Worm (Caenorhabditis elegans) whole organism, early embryonic: ENCODE measurements around the gene cpg-8.
A peak's percentile ranks its signal among the peaks of the same experiment; 100 is the strongest.

Experiments
- B0310.2 ChIP-seq: sonication (generic microtip); optimal IDR thresholded peaks from 2 replicates; lab custom pipeline; 2016; ENCODE audit warnings: mild to moderate bottlenecking, missing genetic modification characterization, missing compliant biosample characterization
- F13C5.2 ChIP-seq: sonication (generic microtip); optimal IDR thresholded peaks from 2 replicates; lab custom pipeline; 2017; ENCODE audit warnings: mild to moderate bottlenecking, missing genetic modification characterization, inconsistent platforms, missing compliant biosample characterization
- aly-1 ChIP-seq: sonication (generic microtip); optimal IDR thresholded peaks from 2 replicates; lab custom pipeline; 2016; ENCODE audit warnings: missing genetic modification characterization, missing compliant biosample characterization
- ama-1 ChIP-seq: fragments of 150-350 bp; optimal IDR thresholded peaks from 2 replicates; lab custom pipeline; 2014
- ceh-13 ChIP-seq: fragments of 200-800 bp; sonication (Bioruptor generic); optimal IDR thresholded peaks from 2 replicates; lab custom pipeline; 2018; ENCODE audit warnings: mild to moderate bottlenecking, missing genetic modification characterization, missing compliant biosample characterization
- ceh-36 ChIP-seq: sonication (generic microtip); optimal IDR thresholded peaks from 2 replicates; lab custom pipeline; 2016; ENCODE audit warnings: missing genetic modification characterization, inconsistent platforms, missing compliant biosample characterization
- ets-7 ChIP-seq: sonication (generic microtip); optimal IDR thresholded peaks from 2 replicates; lab custom pipeline; 2016; ENCODE audit warnings: missing genotype, missing genetic modification characterization, missing compliant biosample characterization
- flt-1 ChIP-seq: fragments of 200-800 bp; sonication (Bioruptor generic); IDR thresholded peaks from 2 replicates; pipeline ENCODE4 v1.3.6; 2022; ENCODE audit warnings: missing genetic modification characterization, missing compliant biosample characterization
- hmbx-1 ChIP-seq: sonication (generic microtip); optimal IDR thresholded peaks from 2 replicates; lab custom pipeline; 2016; ENCODE audit warnings: mild to moderate bottlenecking, missing genetic modification characterization, missing compliant biosample characterization
- hmg-4 ChIP-seq: fragments of 200-800 bp; sonication (Bioruptor generic); optimal IDR thresholded peaks from 2 replicates; lab custom pipeline; 2018; ENCODE audit warnings: mild to moderate bottlenecking, missing genetic modification characterization, missing compliant biosample characterization
- hnd-1 ChIP-seq: sonication (generic microtip); optimal IDR thresholded peaks from 2 replicates; lab custom pipeline; 2016; ENCODE audit warnings: missing genetic modification characterization, missing compliant biosample characterization
- pes-1 ChIP-seq: fragments of 200-800 bp; sonication (Bioruptor generic); IDR thresholded peaks from 2 replicates; pipeline ENCODE4 v1.3.6; 2022; ENCODE audit warnings: missing genetic modification reagents, missing genetic modification characterization, missing compliant biosample characterization
- scrt-1 ChIP-seq: fragments of 200-800 bp; sonication (Bioruptor generic); IDR thresholded peaks from 2 replicates; pipeline ENCODE4 v1.3.6; 2022; ENCODE audit warnings: missing genetic modification characterization, missing compliant biosample characterization
- sea-1 ChIP-seq: fragments of 200-800 bp; sonication (Bioruptor generic); conservative IDR thresholded peaks from 2 replicates; pipeline ENCODE4 v1.3.6; 2022; ENCODE audit warnings: missing genetic modification characterization, missing compliant biosample characterization
- tbx-11 ChIP-seq: fragments of 200-800 bp; sonication (Bioruptor generic); IDR thresholded peaks from 2 replicates; pipeline ENCODE4 v1.3.6; 2022; ENCODE audit warnings: missing genetic modification characterization, missing compliant biosample characterization
- tbx-37 ChIP-seq: fragments of 200-800 bp; sonication (Bioruptor generic); conservative IDR thresholded peaks from 2 replicates; pipeline ENCODE4 v1.3.6; 2022; ENCODE audit warnings: missing genetic modification reagents, missing genetic modification characterization, missing compliant biosample characterization
- tra-4 ChIP-seq: sonication (generic microtip); optimal IDR thresholded peaks from 2 replicates; lab custom pipeline; 2017; ENCODE audit warnings: missing genetic modification characterization, missing compliant biosample characterization

Gene cpg-8

ce11 chrV:4684137-4684536 lies 8.1 kb downstream of the cpg-8 start:
- TF ChIP-seq F13C5.2, result no peak
- peak; percentile 73 for TF ChIP-seq ceh-36
- no peak for TF ChIP-seq ama-1 (lab: Kevin White, UChicago)
- no peak for TF ChIP-seq ceh-13 (GFP tag; lab: Kevin White, UChicago)
- no peak for TF ChIP-seq flt-1 (GFP tag; lab: Robert Waterston, UW)
- no peak for TF ChIP-seq B0310.2
- TF ChIP-seq hnd-1, result no peak

ce11 chrV:4681670-4682069 lies 10.6 kb downstream of the cpg-8 start, which contains the start of gene K03B4.4:
K03B4.4 (plus strand) TSS chrV:4681970.
- TF ChIP-seq sea-1 (GFP tag; lab: Robert Waterston, UW) (no peak), hnd-1 (no peak), ceh-36 (no peak), ceh-13 (GFP tag; lab: Kevin White, UChicago) (no peak), hmg-4 (no peak), aly-1 (tag; lab: Kevin White, UChicago) (no peak), pes-1 (no peak)

ce11 chrV:4676812-4677211 lies 15.4 kb downstream of the cpg-8 start:
- no peak for TF ChIP-seq tbx-37
- TF ChIP-seq ama-1 (lab: Kevin White, UChicago), result no peak
- no peak for TF ChIP-seq ceh-13 (GFP tag; lab: Kevin White, UChicago)
- no peak for TF ChIP-seq ceh-36
- no peak for TF ChIP-seq scrt-1 (GFP tag; lab: Robert Waterston, UW)
- no peak for TF ChIP-seq tbx-11 (GFP tag; lab: Robert Waterston, UW)
- no peak for TF ChIP-seq pes-1
- TF ChIP-seq sea-1 (GFP tag; lab: Robert Waterston, UW), result no peak
- TF ChIP-seq flt-1 (GFP tag; lab: Robert Waterston, UW), result no peak
- no peak for TF ChIP-seq aly-1 (tag; lab: Kevin White, UChicago)
- no peak for TF ChIP-seq tra-4 (tag; lab: Kevin White, UChicago)
- no peak for TF ChIP-seq hnd-1
- no peak for TF ChIP-seq F13C5.2
- TF ChIP-seq B0310.2, result no peak

- TF ChIP-seq scrt-1 (GFP tag; lab: Robert Waterston, UW), result no peak
- no peak for TF ChIP-seq hmbx-1 (tag; lab: Kevin White, UChicago)
- no peak for TF ChIP-seq ceh-13 (GFP tag; lab: Kevin White, UChicago)
- no peak for TF ChIP-seq tbx-11 (GFP tag; lab: Robert Waterston, UW)
- TF ChIP-seq ama-1 (lab: Kevin White, UChicago), result no peak
- no peak for TF ChIP-seq ets-7 (tag; lab: Kevin White, UChicago)
- no peak for TF ChIP-seq hmg-4
- TF ChIP-seq F13C5.2, result no peak
- TF ChIP-seq tbx-37, result no peak
- no peak for TF ChIP-seq tra-4 (tag; lab: Kevin White, UChicago)
- TF ChIP-seq ceh-36, result no peak
- TF ChIP-seq B0310.2, result no peak
- no peak for TF ChIP-seq sea-1 (GFP tag; lab: Robert Waterston, UW)
- no peak for TF ChIP-seq aly-1 (tag; lab: Kevin White, UChicago)
Measured at ce11 chrV:4676092-4676491, 16.1 kb downstream of the cpg-8 start, which contains the start of gene K03B4.6. K03B4.6 (minus strand) TSS chrV:4676192.

- TF ChIP-seq ama-1 (lab: Kevin White, UChicago) (no peak), aly-1 (tag; lab: Kevin White, UChicago) (no peak), ceh-36 (no peak), flt-1 (GFP tag; lab: Robert Waterston, UW) (no peak), hmg-4 (no peak), sea-1 (GFP tag; lab: Robert Waterston, UW) (no peak), F13C5.2 (no peak), pes-1 (no peak), tbx-37 (no peak)
Measured at ce11 chrV:4674506-4674905, 17.7 kb downstream of the cpg-8 start, which contains the start of gene K03B4.8. K03B4.8 (minus strand) TSS chrV:4674606.

DNA sequence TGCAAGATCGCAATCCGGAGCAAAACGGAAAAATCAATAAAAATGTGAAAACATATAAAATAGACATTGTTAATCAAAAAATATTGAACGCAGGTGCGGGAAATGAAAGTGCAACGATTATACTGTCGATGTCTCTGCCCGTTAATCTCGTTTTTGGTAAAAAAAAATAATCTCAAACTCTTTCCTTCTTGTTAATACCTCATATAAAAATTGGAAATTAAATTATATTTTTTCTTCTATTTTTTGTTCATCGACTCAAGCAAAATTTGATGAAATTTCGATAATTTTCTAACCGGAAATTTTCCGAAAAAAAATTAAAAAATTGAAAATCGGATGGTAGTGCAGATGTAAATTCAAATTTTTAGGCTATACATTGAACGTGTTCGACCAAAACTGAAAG lies 19.7 kb downstream of the cpg-8 start, which contains the start of gene K03B4.9:
TSS of gene K03B4.9 (minus strand) at position 101 of the 400 bp plus-strand sequence.
- TF ChIP-seq hmg-4 (no peak), tra-4 (tag; lab: Kevin White, UChicago) (no peak), tbx-37 (no peak)

DNA sequence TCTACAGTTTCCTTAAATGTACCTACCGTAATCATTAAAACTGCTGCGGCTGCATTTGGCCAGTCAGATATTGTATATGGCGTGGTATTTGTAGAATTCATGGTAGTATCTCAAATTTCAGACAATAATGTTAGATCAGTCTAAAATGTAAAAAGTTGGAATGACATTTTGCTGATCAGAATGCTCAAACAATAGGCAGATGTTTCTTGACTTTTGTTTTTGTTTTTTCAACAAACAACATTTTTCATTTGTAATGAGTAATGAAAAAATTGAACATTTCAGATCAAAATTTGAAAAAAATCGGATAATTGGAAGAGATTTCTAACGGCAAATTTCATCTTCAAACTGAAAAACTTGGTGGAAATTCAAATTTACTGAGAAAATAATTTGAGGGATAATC lies 23.6 kb downstream of the cpg-8 start, which contains the start of gene srx-77:
TSS of gene srx-77 (minus strand) at position 101 of the 400 bp plus-strand sequence.
- TF ChIP-seq flt-1 (GFP tag; lab: Robert Waterston, UW), result no peak
- no peak for TF ChIP-seq hnd-1
- TF ChIP-seq B0310.2, result no peak
- TF ChIP-seq ets-7 (tag; lab: Kevin White, UChicago), result no peak
- TF ChIP-seq ceh-36, result no peak
- TF ChIP-seq ama-1 (lab: Kevin White, UChicago), result no peak
- TF ChIP-seq scrt-1 (GFP tag; lab: Robert Waterston, UW), result no peak
- no peak for TF ChIP-seq pes-1
- no peak for TF ChIP-seq ceh-13 (GFP tag; lab: Kevin White, UChicago)
- TF ChIP-seq tra-4 (tag; lab: Kevin White, UChicago), result no peak
- no peak for TF ChIP-seq F13C5.2
- no peak for TF ChIP-seq sea-1 (GFP tag; lab: Robert Waterston, UW)
- TF ChIP-seq tbx-11 (GFP tag; lab: Robert Waterston, UW), result no peak

ce11 chrV:4667062-4667461 lies 25.2 kb downstream of the cpg-8 start:
- TF ChIP-seq aly-1 (tag; lab: Kevin White, UChicago) (peak; percentile 19), ets-7 (tag; lab: Kevin White, UChicago) (no peak)

ce11 chrV:4665651-4666050 lies 26.6 kb downstream of the cpg-8 start, which contains the start of gene srx-73:
srx-73 (minus strand) TSS chrV:4665751.
- TF ChIP-seq F13C5.2, result no peak
- no peak for TF ChIP-seq scrt-1 (GFP tag; lab: Robert Waterston, UW)
- no peak for TF ChIP-seq tbx-37
